Worm (Caenorhabditis elegans) whole organism, L3 larva: ENCODE results near the gene cyp-34A8.

Experiments used
- R02D3.7 ChIP-seq: fragments of 150-350 bp; optimal IDR thresholded peaks from 2 replicates; lab custom pipeline; 2014; ENCODE audit warnings: missing biosample characterization, missing genetic modification characterization
- ZK546.5 ChIP-seq: sonication (generic microtip); optimal IDR thresholded peaks from 2 replicates; lab custom pipeline; 2017; ENCODE audit warnings: missing biosample characterization, missing genetic modification characterization
- ceh-82 ChIP-seq: fragments of 150-350 bp; optimal IDR thresholded peaks from 2 replicates; lab custom pipeline; 2014; ENCODE audit warnings: missing biosample characterization, missing genetic modification characterization
- ceh-9 ChIP-seq: sonication (generic microtip); optimal IDR thresholded peaks from 2 replicates; lab custom pipeline; 2018; ENCODE audit warnings: missing biosample characterization, missing genetic modification characterization
- daf-12 ChIP-seq: fragments of 150-350 bp; optimal IDR thresholded peaks from 2 replicates; lab custom pipeline; 2014; ENCODE audit warnings: missing biosample characterization, missing genetic modification reagents, missing genetic modification characterization
- egl-27 ChIP-seq: sonication (generic microtip); optimal IDR thresholded peaks from 4 replicates; lab custom pipeline; 2017; ENCODE audit warnings: missing biosample characterization, missing genetic modification reagents, missing genetic modification characterization
- elt-1 ChIP-seq: fragments of 150-350 bp; optimal IDR thresholded peaks from 2 replicates; lab custom pipeline; 2014; ENCODE audit warnings: missing biosample characterization, missing genetic modification characterization
- elt-2 ChIP-seq: sonication (generic microtip); optimal IDR thresholded peaks from 2 replicates; lab custom pipeline; 2016; ENCODE audit warnings: missing genetic modification reagents, mild to moderate bottlenecking, missing genetic modification characterization, missing compliant biosample characterization
- fkh-10 ChIP-seq: sonication (generic microtip); optimal IDR thresholded peaks from 2 replicates; lab custom pipeline; 2017; ENCODE audit warnings: missing biosample characterization, missing genetic modification reagents, missing genetic modification characterization
- fos-1 ChIP-seq: fragments of 150-350 bp; optimal IDR thresholded peaks from 2 replicates; lab custom pipeline; 2014; ENCODE audit warnings: missing biosample characterization, missing genetic modification characterization
- jun-1 ChIP-seq: fragments of 150-350 bp; optimal IDR thresholded peaks from 2 replicates; lab custom pipeline; 2014; ENCODE audit warnings: missing biosample characterization, missing genetic modification reagents, missing genetic modification characterization
- lin-15B ChIP-seq: fragments of 150-350 bp; optimal IDR thresholded peaks from 2 replicates; lab custom pipeline; 2014; ENCODE audit warnings: missing biosample characterization, missing genetic modification characterization
- lin-39 ChIP-seq: fragments of 150-350 bp; optimal IDR thresholded peaks from 2 replicates; lab custom pipeline; 2018; ENCODE audit warnings: missing biosample characterization, missing genetic modification reagents, missing genetic modification characterization
- lsy-12 ChIP-seq: sonication (generic microtip); optimal IDR thresholded peaks from 2 replicates; lab custom pipeline; 2016; ENCODE audit warnings: mild to moderate bottlenecking, missing genetic modification characterization, missing compliant biosample characterization
- mdl-1 ChIP-seq: fragments of 150-350 bp; optimal IDR thresholded peaks from 2 replicates; lab custom pipeline; 2014; ENCODE audit warnings: missing biosample characterization, missing genetic modification characterization
- mml-1 ChIP-seq: fragments of 150-350 bp; sonication (generic microtip); optimal IDR thresholded peaks from 3 replicates; lab custom pipeline; 2014; ENCODE audit warnings: missing biosample characterization, missing genetic modification characterization
- nfya-1 ChIP-seq: sonication (generic microtip); optimal IDR thresholded peaks from 2 replicates; lab custom pipeline; 2017; ENCODE audit warnings: missing genetic modification characterization, mild to moderate bottlenecking, missing compliant biosample characterization, antibody characterized with exemption, moderate library complexity; ENCODE audit not compliant: insufficient read depth
- nhr-11 ChIP-seq: fragments of 150-350 bp; optimal IDR thresholded peaks from 2 replicates; lab custom pipeline; 2014; ENCODE audit warnings: missing biosample characterization, missing genetic modification characterization
- nhr-12 ChIP-seq: fragments of 150-350 bp; optimal IDR thresholded peaks from 2 replicates; lab custom pipeline; 2014; ENCODE audit warnings: missing biosample characterization, missing genetic modification characterization
- nhr-237 ChIP-seq: fragments of 150-350 bp; optimal IDR thresholded peaks from 2 replicates; lab custom pipeline; 2014; ENCODE audit warnings: missing biosample characterization, missing genetic modification characterization
- nhr-25 ChIP-seq: sonication (generic microtip); optimal IDR thresholded peaks from 2 replicates; lab custom pipeline; 2017; ENCODE audit warnings: missing biosample characterization, missing genetic modification characterization
- nhr-28 ChIP-seq: fragments of 150-350 bp; optimal IDR thresholded peaks from 2 replicates; lab custom pipeline; 2014; ENCODE audit warnings: missing biosample characterization, missing genetic modification characterization
- nhr-43 ChIP-seq: sonication (generic microtip); optimal IDR thresholded peaks from 2 replicates; lab custom pipeline; 2016; ENCODE audit warnings: mild to moderate bottlenecking, missing genetic modification characterization, missing compliant biosample characterization; ENCODE audit not compliant: poor library complexity, severe bottlenecking
- nhr-76 ChIP-seq: fragments of 150-350 bp; sonication (generic microtip); optimal IDR thresholded peaks from 5 replicates; lab custom pipeline; 2014; ENCODE audit warnings: missing biosample characterization, missing genetic modification characterization
- nhr-77 ChIP-seq: fragments of 150-350 bp; optimal IDR thresholded peaks from 2 replicates; lab custom pipeline; 2014; ENCODE audit warnings: missing biosample characterization, missing genetic modification characterization
- pqm-1 ChIP-seq: fragments of 150-350 bp; optimal IDR thresholded peaks from 2 replicates; lab custom pipeline; 2017; ENCODE audit warnings: missing biosample characterization, missing genetic modification characterization, inconsistent platforms
- sea-2 ChIP-seq: fragments of 150-350 bp; sonication (generic microtip); optimal IDR thresholded peaks from 4 replicates; lab custom pipeline; 2014; ENCODE audit warnings: missing biosample characterization, missing genetic modification reagents, missing genetic modification characterization
- skn-1 ChIP-seq: fragments of 150-350 bp; optimal IDR thresholded peaks from 2 replicates; lab custom pipeline; 2014; ENCODE audit warnings: missing biosample characterization, missing genetic modification characterization
- unc-62 ChIP-seq: fragments of 150-350 bp; sonication (generic microtip); optimal IDR thresholded peaks from 4 replicates; lab custom pipeline; 2014; ENCODE audit warnings: missing biosample characterization, missing genetic modification reagents, missing genetic modification characterization
- zag-1 ChIP-seq: fragments of 150-350 bp; optimal IDR thresholded peaks from 2 replicates; lab custom pipeline; 2014; ENCODE audit warnings: missing biosample characterization, missing genetic modification characterization
- ztf-4 ChIP-seq: fragments of 150-350 bp; optimal IDR thresholded peaks from 2 replicates; lab custom pipeline; 2014; ENCODE audit warnings: missing biosample characterization, missing genetic modification characterization

The cyp-34A8 gene

DNA sequence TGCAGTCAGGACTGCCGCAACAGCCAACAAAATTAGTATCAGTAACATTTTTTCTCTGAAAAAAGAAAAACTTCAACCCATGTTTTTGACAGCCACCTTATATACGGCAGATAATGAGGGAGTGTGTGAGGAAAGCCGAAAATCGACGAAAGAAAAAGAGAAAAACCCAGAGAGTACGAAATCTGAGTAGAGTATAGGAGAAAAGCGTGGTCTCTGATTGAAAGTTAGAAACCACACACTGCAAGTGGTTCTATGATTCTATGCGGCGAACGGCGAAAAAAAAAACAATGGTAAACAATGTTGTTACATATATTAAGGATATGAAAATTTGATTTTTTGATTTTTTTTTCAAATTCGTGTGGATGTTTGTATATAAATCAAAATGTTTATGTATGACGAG, at the start of gene cyp-34A8:
Gene cyp-34A8 (minus strand): TSS at position 62 of the 400 bp plus-strand sequence.
- TF ChIP-seq nhr-43 (tag; lab: Kevin White, UChicago), result peak; percentile 9
- TF ChIP-seq daf-12 (tag; lab: Kevin White, UChicago), result no peak
- TF ChIP-seq unc-62 (GFP tag; lab: Kevin White, UChicago), result no peak
- TF ChIP-seq zag-1 (tag; lab: Kevin White, UChicago), result no peak
- peak; percentile 1 for TF ChIP-seq nfya-1

DNA sequence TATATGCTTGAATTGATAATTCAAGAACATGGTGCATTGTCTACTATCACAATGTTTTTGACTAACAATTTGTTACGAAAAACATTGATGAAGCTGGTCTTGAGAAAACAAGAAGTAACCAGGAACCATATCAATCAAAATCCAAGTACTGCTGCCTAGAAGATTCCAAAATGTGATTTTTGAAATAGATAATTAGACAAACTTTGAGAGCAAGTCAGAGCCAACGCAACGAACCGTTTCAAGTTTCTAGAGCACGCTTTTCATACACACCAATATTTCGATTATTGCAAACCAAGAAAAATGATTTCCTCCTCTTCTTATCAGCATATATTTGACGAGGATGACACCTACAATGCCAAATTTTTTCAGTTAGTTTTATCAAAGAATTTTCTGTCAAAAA, 49.2 kb upstream of the cyp-34A8 start, which contains the start of gene srw-89:
Gene srw-89 (plus strand): TSS at position 301 of the 400 bp plus-strand sequence.
- TF ChIP-seq ceh-82, result no peak
- TF ChIP-seq nfya-1, result no peak
- no peak for TF ChIP-seq nhr-25 (tag; lab: Kevin White, UChicago)
- no peak for TF ChIP-seq nhr-11
- TF ChIP-seq elt-1 (tag; lab: Kevin White, UChicago), result no peak
- no peak for TF ChIP-seq skn-1
- TF ChIP-seq ceh-9 (tag; lab: Kevin White, UChicago), result no peak
- TF ChIP-seq lin-15B (tag; lab: Kevin White, UChicago), result no peak
- TF ChIP-seq jun-1 (tag; lab: Kevin White, UChicago), result no peak
- no peak for TF ChIP-seq zag-1 (tag; lab: Kevin White, UChicago)
- TF ChIP-seq nhr-28 (tag; lab: Kevin White, UChicago), result no peak
- TF ChIP-seq nhr-77 (tag; lab: Kevin White, UChicago), result no peak
- no peak for TF ChIP-seq elt-2 (tag; lab: Kevin White, UChicago)
- no peak for TF ChIP-seq ZK546.5 (tag; lab: Kevin White, UChicago)
- TF ChIP-seq sea-2, result no peak
- TF ChIP-seq lin-39 (tag; lab: Kevin White, UChicago), result no peak

DNA sequence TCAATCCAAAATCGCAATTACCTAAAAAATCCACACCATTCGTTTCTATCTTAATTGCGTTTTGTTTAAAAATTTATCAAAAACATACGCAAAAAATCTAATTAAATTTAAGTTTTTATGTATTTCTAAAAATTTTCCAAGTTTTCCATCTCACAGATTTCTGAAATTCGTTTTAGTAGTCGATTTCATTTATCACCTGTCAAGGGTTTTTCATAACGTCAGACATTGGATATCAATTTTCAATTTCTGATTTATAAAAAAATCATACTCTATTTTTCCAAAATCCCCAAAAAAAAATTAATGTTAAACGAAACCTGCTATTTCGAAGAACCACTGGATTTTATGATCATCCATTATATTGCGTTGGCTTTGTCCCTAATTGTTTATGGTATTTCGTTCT, 42.5 kb upstream of the cyp-34A8 start, which contains the start of gene srh-4:
Gene srh-4 (plus strand): TSS at position 301 of the 400 bp plus-strand sequence.
- TF ChIP-seq fkh-10 (GFP tag; lab: Kevin White, UChicago), result no peak
- no peak for TF ChIP-seq mdl-1
- no peak for TF ChIP-seq egl-27
- no peak for TF ChIP-seq fos-1 (tag; lab: Kevin White, UChicago)
- no peak for TF ChIP-seq unc-62 (GFP tag; lab: Kevin White, UChicago)

DNA sequence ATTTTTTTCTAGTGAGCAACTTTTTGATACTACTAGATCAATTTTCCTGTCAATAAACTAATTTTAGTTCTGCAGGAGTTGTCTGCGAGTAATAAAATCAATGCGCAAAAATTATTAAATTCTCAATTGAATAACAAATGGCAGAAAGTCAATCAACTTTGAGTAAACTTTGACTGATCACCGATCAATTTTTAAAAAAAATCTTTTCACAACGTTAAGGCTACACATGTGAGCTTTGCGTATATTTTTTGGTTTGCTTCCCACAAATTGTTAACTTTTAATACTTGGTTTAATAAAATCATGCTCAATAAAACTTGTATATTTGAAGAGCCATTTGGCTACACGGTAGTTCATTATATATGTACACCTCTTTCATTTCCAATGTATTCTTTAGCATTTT, 40.3 kb upstream of the cyp-34A8 start, which contains the start of gene srh-7:
Gene srh-7 (plus strand): TSS at position 301 of the 400 bp plus-strand sequence.
- TF ChIP-seq nhr-237 (tag; lab: Kevin White, UChicago) (no peak), fkh-10 (GFP tag; lab: Kevin White, UChicago) (no peak)

DNA sequence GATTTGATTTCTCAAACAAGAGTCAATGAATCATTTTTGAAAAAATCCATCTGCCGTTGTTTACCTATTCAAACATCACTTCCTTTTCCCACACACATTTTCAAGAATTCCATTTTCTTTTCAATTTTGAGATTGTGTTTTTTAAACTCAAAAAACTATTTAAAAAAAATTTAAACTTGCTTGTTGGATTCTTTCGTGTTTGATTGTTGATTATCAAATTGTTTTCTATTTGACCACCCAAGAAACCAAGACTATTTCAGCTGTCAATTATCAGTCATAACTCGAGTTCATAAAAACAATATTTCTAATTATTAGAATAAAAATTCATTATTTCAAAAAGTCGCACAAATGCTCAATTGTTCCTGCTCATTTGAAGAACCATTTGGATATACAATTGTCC, 37.6 kb upstream of the cyp-34A8 start, which contains the start of gene srh-8:
Gene srh-8 (plus strand): TSS at position 301 of the 400 bp plus-strand sequence.
- TF ChIP-seq fkh-10 (GFP tag; lab: Kevin White, UChicago) (no peak), lin-15B (tag; lab: Kevin White, UChicago) (no peak), daf-12 (tag; lab: Kevin White, UChicago) (no peak), nhr-76 (tag; lab: Kevin White, UChicago) (no peak), nhr-12 (no peak), lsy-12 (tag; lab: Kevin White, UChicago) (no peak), pqm-1 (tag; lab: Kevin White, UChicago) (no peak), sea-2 (no peak), zag-1 (tag; lab: Kevin White, UChicago) (no peak), nhr-28 (tag; lab: Kevin White, UChicago) (no peak), mml-1 (tag; lab: Kevin White, UChicago) (no peak), ztf-4 (tag; lab: Kevin White, UChicago) (no peak), egl-27 (no peak), nhr-25 (tag; lab: Kevin White, UChicago) (no peak), nhr-11 (no peak)

DNA sequence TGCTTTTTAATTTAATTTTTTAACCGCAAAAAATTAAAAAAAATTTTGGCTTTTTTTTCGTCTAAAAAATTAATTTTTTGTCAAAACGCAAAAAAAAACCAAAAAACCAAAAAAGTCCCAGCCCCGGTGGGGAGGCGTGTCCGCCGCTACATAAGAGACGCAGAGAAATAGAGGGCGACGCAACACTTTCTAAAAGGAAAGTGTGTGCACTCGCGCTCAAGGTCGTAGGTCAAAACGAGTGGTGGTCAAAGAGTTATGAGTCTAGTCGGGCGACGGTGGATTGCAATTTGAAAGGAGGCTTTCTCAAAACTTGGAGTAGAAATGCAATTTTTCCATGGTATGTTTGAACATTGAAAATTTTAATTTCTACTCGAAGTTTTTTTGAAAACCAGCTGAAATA, 37.0 kb upstream of the cyp-34A8 start:
- TF ChIP-seq elt-1 (tag; lab: Kevin White, UChicago) (no peak), pqm-1 (tag; lab: Kevin White, UChicago) (no peak), R02D3.7 (tag; lab: Kevin White, UChicago) (no peak), unc-62 (GFP tag; lab: Kevin White, UChicago) (no peak)
